Fruit fly (Drosophila melanogaster) whole organism, prepupa: ENCODE results near the gene Inx7.

ENCODE experiments used
- Blimp-1 ChIP-seq: fragments of 200-800 bp; sonication (Bioruptor generic); optimal IDR thresholded peaks from 3 replicates; lab custom pipeline; 2017; ENCODE audit warnings: missing biosample characterization, missing genetic modification characterization, mild to moderate bottlenecking, moderate library complexity, missing genetic modification reagents
- CG10631 ChIP-seq: fragments of 200-800 bp; sonication (Bioruptor generic); optimal IDR thresholded peaks from 2 replicates; lab custom pipeline; 2016; ENCODE audit warnings: missing biosample characterization, missing genetic modification characterization
- CG10669 ChIP-seq: fragments of 200-800 bp; sonication (Bioruptor generic); optimal IDR thresholded peaks from 3 replicates; lab custom pipeline; 2018; ENCODE audit warnings: missing biosample characterization, mild to moderate bottlenecking, missing genetic modification characterization, moderate library complexity
- CG11294 ChIP-seq: fragments of 200-800 bp; sonication (Bioruptor generic); IDR thresholded peaks from 2 replicates; pipeline ENCODE4 v1.3.6; 2022; ENCODE audit warnings: missing biosample characterization, missing genetic modification characterization
- CG11762 ChIP-seq: fragments of 200-800 bp; sonication (Bioruptor generic); optimal IDR thresholded peaks from 3 replicates; lab custom pipeline; 2016; ENCODE audit warnings: missing biosample characterization, missing genetic modification characterization; ENCODE audit not compliant: insufficient read depth
- CG15336 ChIP-seq: fragments of 200-800 bp; sonication (Bioruptor generic); IDR thresholded peaks from 2 replicates; pipeline ENCODE4 v1.3.6; 2022; ENCODE audit warnings: missing biosample characterization, missing genetic modification characterization
- CG1621 ChIP-seq: fragments of 200-800 bp; sonication (Bioruptor generic); optimal IDR thresholded peaks from 3 replicates; lab custom pipeline; 2018; ENCODE audit warnings: missing biosample characterization, mild to moderate bottlenecking, missing genetic modification characterization
- CG16779 ChIP-seq: fragments of 200-800 bp; sonication (Bioruptor generic); optimal IDR thresholded peaks from 3 replicates; lab custom pipeline; 2017; ENCODE audit warnings: missing biosample characterization, mild to moderate bottlenecking, missing genetic modification characterization
- CG3032 ChIP-seq: fragments of 200-800 bp; optimal IDR thresholded peaks from 2 replicates; lab custom pipeline; 2019; ENCODE audit warnings: missing biosample characterization, mild to moderate bottlenecking, missing genetic modification characterization, moderate library complexity
- CG31627 ChIP-seq: fragments of 200-800 bp; sonication (Bioruptor generic); optimal IDR thresholded peaks from 3 replicates; lab custom pipeline; 2016; ENCODE audit warnings: missing biosample characterization, missing genetic modification characterization
- CG34406 ChIP-seq: fragments of 200-800 bp; sonication (Bioruptor generic); optimal IDR thresholded peaks from 3 replicates; lab custom pipeline; 2016; ENCODE audit warnings: missing biosample characterization, missing genetic modification characterization
- CG3919 ChIP-seq: fragments of 200-800 bp; sonication (Bioruptor generic); optimal IDR thresholded peaks from 3 replicates; lab custom pipeline; 2016; ENCODE audit warnings: missing biosample characterization, missing genetic modification characterization
- CG4318 ChIP-seq: fragments of 200-800 bp; sonication (Bioruptor generic); optimal IDR thresholded peaks from 3 replicates; lab custom pipeline; 2017; ENCODE audit warnings: missing biosample characterization, mild to moderate bottlenecking, missing genetic modification characterization
- CG6276 ChIP-seq: fragments of 200-800 bp; sonication (Bioruptor generic); optimal IDR thresholded peaks from 2 replicates; lab custom pipeline; 2017; ENCODE audit warnings: missing biosample characterization, mild to moderate bottlenecking, missing genetic modification characterization
- CG6808 ChIP-seq: fragments of 200-800 bp; sonication (Bioruptor generic); optimal IDR thresholded peaks from 3 replicates; lab custom pipeline; 2017; ENCODE audit warnings: missing biosample characterization, missing genetic modification characterization, mild to moderate bottlenecking, moderate library complexity, missing genetic modification reagents
- CG6854 ChIP-seq: fragments of 200-800 bp; sonication (Bioruptor generic); optimal IDR thresholded peaks from 2 replicates; lab custom pipeline; 2017; ENCODE audit warnings: missing biosample characterization, mild to moderate bottlenecking, missing genetic modification characterization
- CG7368 ChIP-seq: fragments of 200-800 bp; sonication (Bioruptor generic); optimal IDR thresholded peaks from 3 replicates; lab custom pipeline; 2016; ENCODE audit warnings: missing biosample characterization, missing genetic modification characterization
- CG8119 ChIP-seq: fragments of 200-800 bp; sonication (Bioruptor generic); IDR thresholded peaks from 3 replicates; pipeline ENCODE4 v1.3.6; 2022; ENCODE audit warnings: missing biosample characterization, missing genetic modification characterization
- CG8319 ChIP-seq: fragments of 200-800 bp; sonication (Bioruptor generic); optimal IDR thresholded peaks from 3 replicates; lab custom pipeline; 2016; ENCODE audit warnings: missing biosample characterization, missing genetic modification characterization
- CG8632 ChIP-seq: fragments of 200-800 bp; sonication (Bioruptor generic); optimal IDR thresholded peaks from 3 replicates; lab custom pipeline; 2016; ENCODE audit warnings: missing biosample characterization, missing genetic modification characterization
- CG9139 ChIP-seq: fragments of 200-800 bp; sonication (Bioruptor generic); optimal IDR thresholded peaks from 3 replicates; lab custom pipeline; 2017; ENCODE audit warnings: missing biosample characterization, mild to moderate bottlenecking, missing genetic modification characterization
- Eip75B ChIP-seq: fragments of 200-800 bp; sonication (Bioruptor generic); optimal IDR thresholded peaks from 3 replicates; lab custom pipeline; 2016; ENCODE audit warnings: missing biosample characterization, missing genetic modification characterization
- Eip78C ChIP-seq: fragments of 200-800 bp; sonication (Bioruptor generic); peaks from one replicate; lab custom pipeline; 2016; ENCODE audit warnings: missing biosample characterization, missing genetic modification characterization
- Eip93F ChIP-seq: fragments of 200-800 bp; sonication (Bioruptor generic); optimal IDR thresholded peaks from 2 replicates; lab custom pipeline; 2016; ENCODE audit warnings: missing biosample characterization, mild to moderate bottlenecking, missing genetic modification characterization
- Ets21C ChIP-seq: fragments of 200-800 bp; sonication (Bioruptor generic); optimal IDR thresholded peaks from 3 replicates; lab custom pipeline; 2016; ENCODE audit warnings: missing biosample characterization, missing genetic modification characterization
- Gug ChIP-seq: fragments of 200-800 bp; sonication (Bioruptor generic); IDR thresholded peaks from 2 replicates; pipeline ENCODE4 v1.3.6; 2022; ENCODE audit warnings: missing biosample characterization, missing genetic modification characterization
- Hr38 ChIP-seq: sonication (Bioruptor generic); optimal IDR thresholded peaks from 2 replicates; lab custom pipeline; 2016; ENCODE audit warnings: missing biosample characterization, missing genetic modification characterization
- Hr4 ChIP-seq: fragments of 200-800 bp; sonication (Bioruptor generic); optimal IDR thresholded peaks from 3 replicates; lab custom pipeline; 2016; ENCODE audit warnings: missing biosample characterization, missing genetic modification characterization
- Lpt ChIP-seq: fragments of 200-800 bp; sonication (Bioruptor generic); optimal IDR thresholded peaks from 3 replicates; lab custom pipeline; 2016; ENCODE audit warnings: missing biosample characterization, missing genetic modification characterization
- Met ChIP-seq: fragments of 200-800 bp; sonication (Bioruptor generic); optimal IDR thresholded peaks from 3 replicates; lab custom pipeline; 2016; ENCODE audit warnings: missing biosample characterization, missing genetic modification characterization
- OdsH ChIP-seq: fragments of 200-800 bp; sonication (Bioruptor generic); optimal IDR thresholded peaks from 3 replicates; lab custom pipeline; 2016; ENCODE audit warnings: missing biosample characterization, missing genetic modification characterization
- Sox102F ChIP-seq: fragments of 200-800 bp; sonication (Bioruptor generic); optimal IDR thresholded peaks from 2 replicates; lab custom pipeline; 2016; ENCODE audit warnings: missing biosample characterization, mild to moderate bottlenecking, missing genetic modification characterization
- Sox14 ChIP-seq: fragments of 200-800 bp; sonication (Bioruptor generic); optimal IDR thresholded peaks from 3 replicates; lab custom pipeline; 2016; ENCODE audit warnings: missing biosample characterization, missing genetic modification characterization
- achi ChIP-seq: fragments of 200-800 bp; sonication (Bioruptor generic); optimal IDR thresholded peaks from 3 replicates; lab custom pipeline; 2016; ENCODE audit warnings: missing biosample characterization, missing genetic modification characterization
- acj6 ChIP-seq: fragments of 200-800 bp; sonication (Bioruptor generic); optimal IDR thresholded peaks from 3 replicates; lab custom pipeline; 2016; ENCODE audit warnings: missing biosample characterization, missing genetic modification characterization
- cyc ChIP-seq: fragments of 200-800 bp; sonication (Bioruptor generic); optimal IDR thresholded peaks from 3 replicates; lab custom pipeline; 2016; ENCODE audit warnings: missing biosample characterization, missing genetic modification characterization
- dac ChIP-seq: fragments of 200-800 bp; sonication (Bioruptor generic); optimal IDR thresholded peaks from 2 replicates; lab custom pipeline; 2017; ENCODE audit warnings: missing biosample characterization, mild to moderate bottlenecking, missing genetic modification characterization
- dsx ChIP-seq: fragments of 200-800 bp; optimal IDR thresholded peaks from 3 replicates; lab custom pipeline; 2019; ENCODE audit warnings: missing biosample characterization, mild to moderate bottlenecking, missing genetic modification characterization, moderate library complexity; ENCODE audit not compliant: poor library complexity, severe bottlenecking
- eg ChIP-seq: fragments of 200-800 bp; sonication (Bioruptor generic); IDR thresholded peaks from 3 replicates; pipeline ENCODE4 v1.3.6; 2022; ENCODE audit warnings: missing biosample characterization, missing genetic modification characterization
- fd85E ChIP-seq: fragments of 200-800 bp; sonication (Bioruptor generic); optimal IDR thresholded peaks from 3 replicates; lab custom pipeline; 2016; ENCODE audit warnings: missing biosample characterization, missing genetic modification characterization
- fkh ChIP-seq: fragments of 200-800 bp; sonication (Bioruptor generic); optimal IDR thresholded peaks from 3 replicates; lab custom pipeline; 2017; ENCODE audit warnings: missing biosample characterization, mild to moderate bottlenecking, missing genetic modification characterization, moderate library complexity
- pdm3 ChIP-seq: fragments of 200-800 bp; sonication (Bioruptor generic); optimal IDR thresholded peaks from 3 replicates; lab custom pipeline; 2016; ENCODE audit warnings: missing biosample characterization, missing genetic modification characterization
- salr ChIP-seq, 2 experiments: fragments of 200-800 bp; sonication (Bioruptor generic); optimal IDR thresholded peaks; 3 replicates each; lab custom pipeline; 2016 to 2018; ENCODE audit warnings: missing biosample characterization in 2 of 2, missing genetic modification characterization in 2 of 2, mild to moderate bottlenecking in 1 of 2
- svp ChIP-seq: fragments of 200-800 bp; sonication (Bioruptor generic); peaks from one replicate; lab custom pipeline; 2016; ENCODE audit warnings: missing biosample characterization, missing genetic modification characterization
- vri ChIP-seq: fragments of 200-800 bp; sonication (Bioruptor generic); optimal IDR thresholded peaks from 3 replicates; lab custom pipeline; 2016; ENCODE audit warnings: missing biosample characterization, mild to moderate bottlenecking, missing genetic modification characterization

The Inx7 gene

DNA sequence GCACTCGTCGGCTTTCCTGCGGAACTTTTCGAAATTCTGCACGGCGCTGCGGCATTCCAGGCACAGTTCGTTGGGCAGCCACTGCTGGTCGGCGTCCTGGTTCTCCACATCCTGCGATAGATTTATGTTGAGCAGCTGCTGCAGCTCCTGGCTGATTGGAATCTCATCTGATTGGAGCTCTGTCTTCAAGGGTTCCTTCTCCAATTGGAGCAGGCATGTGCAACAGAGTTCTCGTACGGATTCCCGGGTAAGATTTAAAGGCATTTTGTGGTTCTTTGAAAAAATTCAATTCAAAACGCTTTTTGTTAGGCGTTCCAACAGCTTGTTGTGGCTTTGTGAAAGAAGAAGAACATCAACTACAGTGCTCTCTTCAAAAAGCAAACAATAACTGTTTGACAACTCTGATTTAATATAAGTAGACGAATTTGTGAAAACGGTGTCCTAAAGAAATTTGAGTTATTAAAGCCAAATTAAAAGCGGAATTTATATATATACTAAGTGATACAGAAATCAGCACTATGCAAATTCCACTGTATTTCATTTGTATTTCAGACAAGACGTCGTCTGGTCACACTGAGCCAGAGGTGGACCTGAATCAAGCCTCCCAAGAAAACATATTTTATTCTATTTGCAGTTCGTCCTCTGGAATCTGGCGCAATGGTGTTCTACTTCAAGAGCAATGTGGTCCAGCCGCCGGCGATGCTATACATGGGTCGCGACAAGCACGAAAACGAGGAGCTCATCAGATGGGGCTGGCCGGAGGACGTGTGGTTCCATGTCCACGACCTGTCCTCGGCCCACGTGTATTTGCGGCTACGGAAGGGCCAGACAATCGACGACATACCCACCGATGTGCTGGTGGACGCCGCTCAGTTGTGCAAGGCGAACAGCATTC, 20.2 kb upstream of the Inx7 start, which contains the start of the genes CG3032 and CG4593 (continued):
- TF ChIP-seq CG1621 (tag; lab: Kevin White, UChicago) (peak; percentile 81), CG10669 (GFP tag; lab: Kevin White, UChicago) (peak; percentile 86), CG4318 (GFP tag; lab: Kevin White, UChicago) (peak; percentile 82), CG11294 (peak; percentile 95), Met (GFP tag; lab: Kevin White, UChicago) (peak; percentile 88), Sox14 (GFP tag; lab: Kevin White, UChicago) (peak; percentile 94), Eip75B (GFP tag; lab: Kevin White, UChicago) (peak; percentile 81), CG3919 (GFP tag; lab: Kevin White, UChicago) (peak; percentile 92), Sox102F (GFP tag; lab: Kevin White, UChicago) (peak; percentile 84), acj6 (GFP tag; lab: Kevin White, UChicago) (peak; percentile 91), achi (GFP tag; lab: Kevin White, UChicago) (peak; percentile 86), CG10631 (GFP tag; lab: Kevin White, UChicago) (peak; percentile 89), Hr38 (GFP tag; lab: Kevin White, UChicago) (peak; percentile 73), CG11762 (GFP tag; lab: Kevin White, UChicago) (peak; percentile 81), Lpt (peak; percentile 88), dac (peak; percentile 84), Blimp-1 (GFP tag; lab: Kevin White, UChicago) (peak; percentile 43), Hr4 (peak; percentile 95), eg (GFP tag; lab: Robert Waterston, UW) (peak; percentile 98), CG8319 (peak; percentile 72), CG31627 (peak; percentile 90), fd85E (GFP tag; lab: Kevin White, UChicago) (peak; percentile 9), CG7368 (peak; percentile 82), Eip78C (GFP tag; lab: Kevin White, UChicago) (peak; percentile 97), CG6854 (GFP tag; lab: Kevin White, UChicago) (no peak)

DNA sequence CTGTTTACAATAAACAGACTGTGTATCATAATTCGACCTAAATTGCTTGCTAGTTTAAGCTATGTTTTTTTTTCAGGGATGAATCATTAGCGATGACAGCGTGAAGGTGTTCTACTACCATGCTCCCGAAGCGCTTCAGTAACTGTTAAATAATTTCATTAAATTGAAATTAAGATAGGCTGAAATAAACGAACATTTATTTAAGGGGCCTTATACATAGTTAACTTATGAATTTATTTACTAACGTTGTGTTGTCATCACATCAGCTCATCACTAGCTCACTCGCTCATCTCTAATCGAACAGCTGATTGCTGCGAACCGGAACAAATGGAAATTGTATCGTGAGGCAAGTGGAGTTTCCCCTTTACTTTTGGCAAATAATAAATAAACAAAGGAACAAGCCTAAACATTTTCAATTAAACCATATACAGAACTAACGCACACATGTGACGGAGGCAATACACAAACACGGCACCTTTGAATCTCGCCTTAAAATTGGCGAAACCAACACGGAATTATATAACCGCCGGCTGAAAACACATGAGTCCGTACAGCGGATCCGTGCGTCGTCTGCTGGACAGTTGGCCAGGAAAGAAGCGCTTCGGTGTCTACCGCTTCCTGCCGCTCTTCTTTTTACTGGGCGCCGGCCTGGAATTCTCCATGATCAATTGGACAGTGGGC, 17.8 kb upstream of the Inx7 start, which contains the start of the genes cm, sloth1 and sloth2:
TSS of gene cm (minus strand) at position 83 of the 681 bp plus-strand sequence.
TSS of gene sloth1 (plus strand) at position 295 of the 681 bp plus-strand sequence.
TSS of gene sloth2 (plus strand) at position 295 of the 681 bp plus-strand sequence.
- peak; percentile 80 for TF ChIP-seq Hr4
- TF ChIP-seq CG15336 (GFP tag; lab: Robert Waterston, UW), result peak; percentile 74
- peak; percentile 87 for TF ChIP-seq cyc (GFP tag; lab: Kevin White, UChicago)
- TF ChIP-seq CG10631 (GFP tag; lab: Kevin White, UChicago), result peak; percentile 90
- TF ChIP-seq Met (GFP tag; lab: Kevin White, UChicago), result peak; percentile 88
- TF ChIP-seq vri, result peak; percentile 87
- peak; percentile 80 for TF ChIP-seq Eip93F (GFP tag; lab: Kevin White, UChicago)
- peak; percentile 80 for TF ChIP-seq eg (GFP tag; lab: Robert Waterston, UW)
- peak; percentile 91 for TF ChIP-seq acj6 (GFP tag; lab: Kevin White, UChicago)
- TF ChIP-seq OdsH (GFP tag; lab: Kevin White, UChicago), result peak; percentile 91
- TF ChIP-seq Eip75B (GFP tag; lab: Kevin White, UChicago), result peak; percentile 85
- TF ChIP-seq achi (GFP tag; lab: Kevin White, UChicago), result peak; percentile 85
- peak; percentile 84 for TF ChIP-seq CG34406 (GFP tag; lab: Kevin White, UChicago)
- peak; percentile 74 for TF ChIP-seq dsx (GFP tag; lab: Kevin White, UChicago)
- peak; percentile 68 for TF ChIP-seq CG7368
- peak; percentile 96 for TF ChIP-seq CG3032
- TF ChIP-seq CG16779, result no peak
- TF ChIP-seq CG6808, result peak; percentile 72
- TF ChIP-seq CG1621 (tag; lab: Kevin White, UChicago), result peak; percentile 78
- TF ChIP-seq CG8119 (GFP tag; lab: Robert Waterston, UW), result peak; percentile 79
- peak; percentile 70 to 82 for TF ChIP-seq salr (GFP tag; optimal IDR thresholded peaks at IDR 0.05; lab: Kevin White, UChicago)
- TF ChIP-seq CG9139 (GFP tag; lab: Kevin White, UChicago), result peak; percentile 51
- TF ChIP-seq CG8632 (GFP tag; lab: Kevin White, UChicago), result peak; percentile 84
- TF ChIP-seq dac, result peak; percentile 76
- TF ChIP-seq pdm3 (GFP tag; lab: Kevin White, UChicago), result peak; percentile 92
- TF ChIP-seq fkh (GFP tag; lab: Kevin White, UChicago), result peak; percentile 62
- peak; percentile 55; the same call in 1 of the 2 replicates for TF ChIP-seq Gug
- TF ChIP-seq CG6276, result peak; percentile 50
- TF ChIP-seq Ets21C, result peak; percentile 87
- peak; percentile 97 for TF ChIP-seq svp (GFP tag; lab: Kevin White, UChicago)
- peak; percentile 29 for TF ChIP-seq Blimp-1 (GFP tag; lab: Kevin White, UChicago)
- TF ChIP-seq CG31627, result peak; percentile 93
- TF ChIP-seq CG11294, result peak; percentile 62; the same call in 1 of the 2 replicates
